Fruit fly (Drosophila melanogaster): ENCODE measurements around the gene CG4440.

The CG4440 gene

dm6 chr2L:16310648-16311047 is 19.1 kb upstream of the CG4440 start, which contains the start of the genes cni and fzy (continued):
- TF ChIP-seq CG15269 (tag; optimal IDR thresholded peaks at IDR 0.05) (no peak), pum (GFP tag; optimal IDR thresholded peaks at IDR 0.05) (no peak), prd (optimal IDR thresholded peaks at IDR 0.05) (no peak), prd (GFP tag; IDR thresholded peaks at IDR 0.05) (no peak), CG33557 (GFP tag; optimal IDR thresholded peaks at IDR 0.05) (peak; percentile 23), zen (tag; optimal IDR thresholded peaks at IDR 0.05) (peak; percentile 66), CG15696 (tag; optimal IDR thresholded peaks at IDR 0.05) (no peak), bsh (GFP tag; optimal IDR thresholded peaks at IDR 0.05) (no peak), Bdp1 (GFP tag; optimal IDR thresholded peaks at IDR 0.05) (peak; percentile 21), Dll (GFP tag; IDR thresholded peaks at IDR 0.05; ENCODE audit: partially characterized antibody) (no peak), CG10274 (GFP tag; optimal IDR thresholded peaks at IDR 0.05) (no peak), CG18619 (GFP tag; optimal IDR thresholded peaks at IDR 0.05) (no peak), Doc2 (GFP tag; IDR thresholded peaks at IDR 0.05) (no peak), seq (GFP tag; IDR thresholded peaks at IDR 0.05) (no peak), Bgb (GFP tag; IDR thresholded peaks at IDR 0.05; ENCODE audit: partially characterized antibody) (0 out of 2 replicates have a peak, but pooled peaks have one; percentile 16), CG1233 (GFP tag; optimal IDR thresholded peaks at IDR 0.05) (no peak), CG15514 (GFP tag; optimal IDR thresholded peaks at IDR 0.05) (peak; percentile 64), CG8089 (GFP tag; optimal IDR thresholded peaks at IDR 0.05) (no peak), hkb (optimal IDR thresholded peaks at IDR 0.05) (peak; percentile 68), hkb (GFP tag; IDR thresholded peaks at IDR 0.05) (no peak), tio (GFP tag; optimal IDR thresholded peaks at IDR 0.05) (no peak), dpn (GFP tag; optimal IDR thresholded peaks at IDR 0.05) (peak in 1 of 2 experiments; percentile 48), Hr51 (GFP tag; optimal IDR thresholded peaks at IDR 0.05) (no peak), CG3995 (GFP tag; optimal IDR thresholded peaks at IDR 0.05) (no peak), CG7786 (GFP tag; optimal IDR thresholded peaks at IDR 0.05) (no peak), usp (GFP tag; optimal IDR thresholded peaks at IDR 0.05) (no peak), corto (GFP tag; optimal IDR thresholded peaks at IDR 0.05) (peak; percentile 51), fru (optimal IDR thresholded peaks at IDR 0.05) (no peak), bab2 (GFP tag; optimal IDR thresholded peaks at IDR 0.05) (peak; percentile 23), Hey (tag; optimal IDR thresholded peaks at IDR 0.05) (no peak), nerfin-1 (tag; optimal IDR thresholded peaks at IDR 0.05) (no peak), CG10147 (GFP tag; optimal IDR thresholded peaks at IDR 0.05) (peak; percentile 18), sob (GFP tag; IDR thresholded peaks at IDR 0.05) (no peak), CG32767 (GFP tag; IDR thresholded peaks at IDR 0.05) (no peak), CG13624 (GFP tag; optimal IDR thresholded peaks at IDR 0.05) (peak; percentile 11), CG12942 (GFP tag; optimal IDR thresholded peaks at IDR 0.05) (no peak), MESR4 (GFP tag; optimal IDR thresholded peaks at IDR 0.05) (peak; percentile 21), Hr78 (GFP tag; optimal IDR thresholded peaks at IDR 0.05) (no peak), Sox100B (GFP tag; optimal IDR thresholded peaks at IDR 0.05) (no peak), kah (GFP tag; optimal IDR thresholded peaks at IDR 0.05) (no peak), CG7556 (GFP tag; optimal IDR thresholded peaks at IDR 0.05) (no peak), Blimp-1 (GFP tag; optimal IDR thresholded peaks at IDR 0.05) (no peak), CG31224 (GFP tag; IDR thresholded peaks at IDR 0.05) (no peak), YL-1 (GFP tag; optimal IDR thresholded peaks at IDR 0.05) (peak; percentile 83), B-H2 (GFP tag; optimal IDR thresholded peaks at IDR 0.05) (no peak), Chrac-16 (GFP tag; optimal IDR thresholded peaks at IDR 0.05) (peak; percentile 18), jumu (GFP tag; optimal IDR thresholded peaks at IDR 0.05) (no peak), ac (GFP tag; optimal IDR thresholded peaks at IDR 0.05) (no peak), sens (GFP tag) (peak; percentile 82), CG10209 (GFP tag; optimal IDR thresholded peaks at IDR 0.05) (peak; percentile 11), trem (tag; optimal IDR thresholded peaks at IDR 0.05) (peak; percentile 93), CG18764 (GFP tag; optimal IDR thresholded peaks at IDR 0.05) (no peak)
